Worm (Caenorhabditis elegans): ENCODE results near the gene npp-18.

ce11 chrIII:13317383-13317911, 20.8 kb downstream of the npp-18 start:
- TF ChIP-seq tra-4 (tag; optimal IDR thresholded peaks at IDR 0.05) (no peak), tbx-37 (GFP tag; conservative IDR thresholded peaks at IDR 0.05) (no peak), ama-1 (optimal IDR thresholded peaks at IDR 0.05) (no peak), ets-7 (tag; optimal IDR thresholded peaks at IDR 0.05) (no peak), flt-1 (GFP tag; IDR thresholded peaks at IDR 0.05) (no peak), hmg-4 (GFP tag; optimal IDR thresholded peaks at IDR 0.05) (no peak), scrt-1 (GFP tag; IDR thresholded peaks at IDR 0.05) (no peak), aly-1 (tag; optimal IDR thresholded peaks at IDR 0.05) (no peak), tbx-11 (GFP tag; IDR thresholded peaks at IDR 0.05) (no peak), hnd-1 (tag; optimal IDR thresholded peaks at IDR 0.05) (no peak)
